Worm (Caenorhabditis elegans): ENCODE results near the gene ZC449.7.

Gene ZC449.7

ce11 chrX:4972039-4972581 is 41.8 kb upstream of the ZC449.7 start:
- TF ChIP-seq tbx-7 (tag; optimal IDR thresholded peaks at IDR 0.05): no peak
- peak; percentile 38 for TF ChIP-seq unc-55 (GFP tag; optimal IDR thresholded peaks at IDR 0.05)
- no peak for TF ChIP-seq fkh-6 (tag; optimal IDR thresholded peaks at IDR 0.05)
- TF ChIP-seq eyg-1 (tag; optimal IDR thresholded peaks at IDR 0.05): peak; percentile 6

ce11 chrX:4974486-4974885 is 39.4 kb upstream of the ZC449.7 start:
- TF ChIP-seq tbx-2 (tag; optimal IDR thresholded peaks at IDR 0.05): no peak
- no peak for TF ChIP-seq pha-2 (tag; optimal IDR thresholded peaks at IDR 0.05)
- TF ChIP-seq Y22D7AL.16 (tag; optimal IDR thresholded peaks at IDR 0.05): no peak
- no peak for TF ChIP-seq ceh-45 (GFP tag; IDR thresholded peaks at IDR 0.05)
- TF ChIP-seq madf-2 (tag; optimal IDR thresholded peaks at IDR 0.05): no peak
- no peak for TF ChIP-seq elt-4 (tag; optimal IDR thresholded peaks at IDR 0.05)
- no peak for TF ChIP-seq hlh-15 (tag; optimal IDR thresholded peaks at IDR 0.05)
- no peak for TF ChIP-seq ceh-48 (tag; optimal IDR thresholded peaks at IDR 0.05)
- no peak for TF ChIP-seq zip-5 (tag; optimal IDR thresholded peaks at IDR 0.05)
- no peak for TF ChIP-seq K09A11.1 (tag; optimal IDR thresholded peaks at IDR 0.05; ENCODE audit: insufficient read depth)
- no peak for TF ChIP-seq ceh-34 (tag; optimal IDR thresholded peaks at IDR 0.05)
- TF ChIP-seq ref-2 (tag; optimal IDR thresholded peaks at IDR 0.05): no peak
- TF ChIP-seq unc-3 (GFP tag; conservative IDR thresholded peaks at IDR 0.05): no peak
- no peak for TF ChIP-seq unc-3 (tag; optimal IDR thresholded peaks at IDR 0.05)
- no peak for TF ChIP-seq ceh-31 (tag; optimal IDR thresholded peaks at IDR 0.05)
- no peak for TF ChIP-seq dve-1 (tag; optimal IDR thresholded peaks at IDR 0.05)
- no peak for TF ChIP-seq T23F11.4 (GFP tag; optimal IDR thresholded peaks at IDR 0.05)
- no peak for TF ChIP-seq che-1 (tag; optimal IDR thresholded peaks at IDR 0.05)
- no peak for TF ChIP-seq lin-11 (tag; optimal IDR thresholded peaks at IDR 0.05)

- TF ChIP-seq hlh-8 (tag; optimal IDR thresholded peaks at IDR 0.05) (no peak), F13H6.1 (tag; optimal IDR thresholded peaks at IDR 0.05) (no peak), sox-2 (GFP tag; IDR thresholded peaks at IDR 0.05) (no peak), sox-4 (tag; optimal IDR thresholded peaks at IDR 0.05) (no peak), ceh-22 (tag; optimal IDR thresholded peaks at IDR 0.05) (no peak), ets-4 (tag; optimal IDR thresholded peaks at IDR 0.05) (no peak), tbx-7 (tag; optimal IDR thresholded peaks at IDR 0.05) (no peak), unc-42 (tag; optimal IDR thresholded peaks at IDR 0.05) (no peak), ceh-9 (tag; optimal IDR thresholded peaks at IDR 0.05) (no peak), ceh-14 (tag; optimal IDR thresholded peaks at IDR 0.05) (no peak), ceh-24 (tag; optimal IDR thresholded peaks at IDR 0.05) (no peak), fkh-6 (tag; optimal IDR thresholded peaks at IDR 0.05) (no peak), Y22D7AL.16 (tag; optimal IDR thresholded peaks at IDR 0.05) (no peak), pros-1 (tag; optimal IDR thresholded peaks at IDR 0.05) (no peak), fax-1 (tag; optimal IDR thresholded peaks at IDR 0.05) (no peak), ttx-3 (tag; optimal IDR thresholded peaks at IDR 0.05) (no peak), unc-3 (GFP tag; conservative IDR thresholded peaks at IDR 0.05) (no peak), unc-3 (tag; optimal IDR thresholded peaks at IDR 0.05) (no peak), elt-4 (tag; optimal IDR thresholded peaks at IDR 0.05) (no peak), syd-9 (tag; optimal IDR thresholded peaks at IDR 0.05) (no peak)
Measured at ce11 chrX:4976530-4976929, 37.3 kb upstream of the ZC449.7 start, which contains the start of gene lfi-1. Gene lfi-1, plus strand, starts transcription at chrX:4976830.

DNA sequence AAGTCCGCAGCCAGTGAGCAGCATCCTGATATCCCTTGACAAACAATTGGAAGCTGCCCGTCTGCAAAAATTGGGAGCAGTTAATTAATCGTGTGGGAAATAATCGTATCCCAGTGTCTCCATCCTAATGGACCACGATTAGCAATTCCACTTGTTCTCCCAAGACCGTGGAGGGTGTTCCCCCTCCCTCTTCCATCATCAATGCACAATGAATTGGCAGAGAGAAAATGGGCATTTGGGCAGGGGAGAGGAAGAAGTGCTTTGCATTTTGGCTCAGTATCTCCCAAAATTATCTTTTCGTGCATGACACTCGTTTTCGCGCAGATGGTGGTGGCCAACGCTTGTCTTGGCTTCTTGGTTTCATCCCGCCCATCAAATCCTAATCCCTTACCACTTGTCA is 35.8 kb upstream of the ZC449.7 start:
- TF ChIP-seq sdc-2 (tag; optimal IDR thresholded peaks at IDR 0.05): peak; percentile 75
- no peak for TF ChIP-seq ets-4 (tag; optimal IDR thresholded peaks at IDR 0.05)
- no peak for TF ChIP-seq unc-86 (tag; optimal IDR thresholded peaks at IDR 0.05)
- no peak for TF ChIP-seq rnt-1 (tag; optimal IDR thresholded peaks at IDR 0.05)
- no peak for TF ChIP-seq ceh-18 (tag; optimal IDR thresholded peaks at IDR 0.05)
- no peak for TF ChIP-seq mec-3 (tag; optimal IDR thresholded peaks at IDR 0.05; ENCODE audit: borderline replicate concordance)
- peak; percentile 48 for TF ChIP-seq unc-42 (tag; optimal IDR thresholded peaks at IDR 0.05)

All from whole organism, late embryonic.